Worm (Caenorhabditis elegans) whole organism, late embryonic: ENCODE results near the gene mccc-2.
A peak's percentile ranks its signal among the peaks of the same experiment; 100 is the strongest.

Experiments used
- C08G9.2 ChIP-seq: sonication (generic microtip); optimal IDR thresholded peaks from 2 replicates; lab custom pipeline; 2016; ENCODE audit warnings: mild to moderate bottlenecking, missing genetic modification characterization, moderate library complexity, missing compliant biosample characterization
- C38D4.7 ChIP-seq: fragments of 200-800 bp; sonication (Bioruptor generic); optimal IDR thresholded peaks from 2 replicates; lab custom pipeline; 2018; ENCODE audit warnings: mild to moderate bottlenecking, missing genetic modification characterization, moderate library complexity, missing compliant biosample characterization
- T23F11.4 ChIP-seq: fragments of 200-800 bp; sonication (Bioruptor generic); optimal IDR thresholded peaks from 2 replicates; lab custom pipeline; 2018; ENCODE audit warnings: mild to moderate bottlenecking, missing genetic modification characterization, missing compliant biosample characterization
- ahr-1 ChIP-seq: sonication (generic microtip); optimal IDR thresholded peaks from 2 replicates; lab custom pipeline; 2016; ENCODE audit warnings: missing genetic modification characterization, missing compliant biosample characterization
- ama-1 ChIP-seq: fragments of 150-350 bp; optimal IDR thresholded peaks from 2 replicates; lab custom pipeline; 2014
- ceh-18 ChIP-seq: sonication (generic microtip); optimal IDR thresholded peaks from 2 replicates; lab custom pipeline; 2016; ENCODE audit warnings: missing genetic modification characterization, missing compliant biosample characterization
- ceh-22 ChIP-seq: sonication (generic microtip); optimal IDR thresholded peaks from 2 replicates; lab custom pipeline; 2017; ENCODE audit warnings: missing biosample characterization, missing genetic modification characterization
- ceh-24 ChIP-seq: sonication (generic microtip); optimal IDR thresholded peaks from 2 replicates; lab custom pipeline; 2016; ENCODE audit warnings: mild to moderate bottlenecking, missing genetic modification characterization, missing compliant biosample characterization
- ceh-30 ChIP-seq: fragments of 150-350 bp; optimal IDR thresholded peaks from 2 replicates; lab custom pipeline; 2014; ENCODE audit warnings: missing biosample characterization, missing genetic modification characterization
- ceh-31 ChIP-seq: sonication (generic microtip); optimal IDR thresholded peaks from 2 replicates; lab custom pipeline; 2016; ENCODE audit warnings: missing genetic modification characterization, missing compliant biosample characterization
- ceh-45 ChIP-seq: fragments of 200-800 bp; sonication (Bioruptor generic); IDR thresholded peaks from 2 replicates; pipeline ENCODE4 v1.3.6; 2022; ENCODE audit warnings: missing genetic modification reagents, missing genetic modification characterization, missing compliant biosample characterization
- ceh-48 ChIP-seq: sonication (generic microtip); optimal IDR thresholded peaks from 2 replicates; lab custom pipeline; 2016; ENCODE audit warnings: missing genetic modification characterization, inconsistent platforms, missing compliant biosample characterization
- ceh-9 ChIP-seq: sonication (generic microtip); optimal IDR thresholded peaks from 2 replicates; lab custom pipeline; 2016; ENCODE audit warnings: mild to moderate bottlenecking, missing genetic modification characterization, inconsistent platforms, missing compliant biosample characterization
- che-1 ChIP-seq: sonication (generic microtip); optimal IDR thresholded peaks from 2 replicates; lab custom pipeline; 2016; ENCODE audit warnings: mild to moderate bottlenecking, missing genetic modification characterization, missing compliant biosample characterization
- dmd-4 ChIP-seq: sonication (generic microtip); optimal IDR thresholded peaks from 2 replicates; lab custom pipeline; 2016; ENCODE audit warnings: borderline replicate concordance, missing genetic modification characterization, missing compliant biosample characterization
- elt-4 ChIP-seq: sonication (generic microtip); optimal IDR thresholded peaks from 2 replicates; lab custom pipeline; 2016; ENCODE audit warnings: missing genetic modification characterization, missing compliant biosample characterization
- ets-4 ChIP-seq: sonication (generic microtip); optimal IDR thresholded peaks from 2 replicates; lab custom pipeline; 2016; ENCODE audit warnings: missing genetic modification characterization, missing compliant biosample characterization
- eyg-1 ChIP-seq: sonication (generic microtip); optimal IDR thresholded peaks from 2 replicates; lab custom pipeline; 2016; ENCODE audit warnings: missing genotype, missing genetic modification characterization, missing compliant biosample characterization
- hlh-15 ChIP-seq: sonication (generic microtip); optimal IDR thresholded peaks from 2 replicates; lab custom pipeline; 2016; ENCODE audit warnings: missing genetic modification characterization, missing compliant biosample characterization
- hlh-30 ChIP-seq: sonication (generic microtip); optimal IDR thresholded peaks from 2 replicates; lab custom pipeline; 2017; ENCODE audit warnings: antibody characterized with exemption, missing genetic modification characterization, missing compliant biosample characterization; ENCODE audit not compliant: insufficient read depth
- hlh-8 ChIP-seq: sonication (generic microtip); optimal IDR thresholded peaks from 2 replicates; lab custom pipeline; 2016; ENCODE audit warnings: missing genotype, missing genetic modification characterization, missing compliant biosample characterization
- lim-6 ChIP-seq: sonication (generic microtip); optimal IDR thresholded peaks from 2 replicates; lab custom pipeline; 2016; ENCODE audit warnings: missing genetic modification characterization, missing compliant biosample characterization
- lin-11 ChIP-seq: fragments of 200-800 bp; sonication (Bioruptor generic); optimal IDR thresholded peaks from 2 replicates; lab custom pipeline; 2018; ENCODE audit warnings: mild to moderate bottlenecking, missing genetic modification characterization, missing compliant biosample characterization
- mec-3 ChIP-seq: sonication (generic microtip); optimal IDR thresholded peaks from 2 replicates; lab custom pipeline; 2016; ENCODE audit warnings: borderline replicate concordance, missing genetic modification characterization, missing compliant biosample characterization
- npax-4 ChIP-seq: sonication (generic microtip); optimal IDR thresholded peaks from 2 replicates; lab custom pipeline; 2016; ENCODE audit warnings: missing genetic modification characterization, missing compliant biosample characterization
- pax-1 ChIP-seq: fragments of 150-350 bp; optimal IDR thresholded peaks from 2 replicates; lab custom pipeline; 2014; ENCODE audit warnings: missing biosample characterization, missing genetic modification characterization
- pros-1 ChIP-seq: fragments of 150-350 bp; optimal IDR thresholded peaks from 2 replicates; lab custom pipeline; 2014; ENCODE audit warnings: missing biosample characterization, missing genetic modification reagents, missing genetic modification characterization
- ref-2 ChIP-seq: sonication (generic microtip); optimal IDR thresholded peaks from 2 replicates; lab custom pipeline; 2016; ENCODE audit warnings: missing genetic modification characterization, missing compliant biosample characterization
- rnt-1 ChIP-seq: sonication (generic microtip); optimal IDR thresholded peaks from 2 replicates; lab custom pipeline; 2016; ENCODE audit warnings: missing genetic modification characterization, missing compliant biosample characterization
- sox-2 ChIP-seq: fragments of 200-800 bp; sonication (Bioruptor generic); IDR thresholded peaks from 2 replicates; pipeline ENCODE4 v1.3.6; 2022; ENCODE audit warnings: missing genetic modification reagents, missing genetic modification characterization, missing compliant biosample characterization
- syd-9 ChIP-seq: sonication (generic microtip); optimal IDR thresholded peaks from 2 replicates; lab custom pipeline; 2016; ENCODE audit warnings: mild to moderate bottlenecking, missing genetic modification characterization, moderate library complexity, missing compliant biosample characterization
- tbx-2 ChIP-seq: sonication (generic microtip); optimal IDR thresholded peaks from 2 replicates; lab custom pipeline; 2016; ENCODE audit warnings: missing genetic modification characterization, missing compliant biosample characterization
- unc-86 ChIP-seq: sonication (generic microtip); optimal IDR thresholded peaks from 2 replicates; lab custom pipeline; 2016; ENCODE audit warnings: missing genetic modification characterization, missing compliant biosample characterization
- zip-5 ChIP-seq: sonication (generic microtip); optimal IDR thresholded peaks from 2 replicates; lab custom pipeline; 2016; ENCODE audit warnings: missing genetic modification characterization, missing compliant biosample characterization
- ztf-16 ChIP-seq: sonication (generic microtip); optimal IDR thresholded peaks from 2 replicates; lab custom pipeline; 2017; ENCODE audit warnings: missing genetic modification characterization, missing compliant biosample characterization

Gene mccc-2

DNA sequence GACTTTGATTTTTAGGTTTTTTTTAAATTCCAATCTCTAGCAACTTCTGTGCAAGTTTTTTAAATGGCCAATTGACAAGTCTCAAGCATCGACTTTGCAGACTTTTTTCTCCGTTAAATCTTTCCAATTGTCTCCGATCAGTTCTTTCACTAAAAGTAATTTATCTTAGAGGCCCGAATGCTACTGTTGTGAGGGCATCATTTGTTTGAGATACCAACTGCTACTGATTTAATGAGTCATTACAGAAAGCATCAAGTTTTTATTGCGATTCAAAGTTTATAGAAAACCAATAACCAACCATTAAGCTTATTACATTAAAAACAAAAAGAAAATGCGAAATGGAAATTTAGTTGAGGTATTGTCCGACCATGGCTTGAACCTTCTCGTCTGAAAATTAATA, 9.0 kb downstream of the mccc-2 start:
- TF ChIP-seq lin-11 (tag; lab: Kevin White, UChicago): no peak
- peak; percentile 18 for TF ChIP-seq rnt-1 (tag; lab: Kevin White, UChicago)
- no peak for TF ChIP-seq hlh-15
- no peak for TF ChIP-seq ceh-31
- no peak for TF ChIP-seq ceh-48
- no peak for TF ChIP-seq sox-2 (GFP tag; lab: Robert Waterston, UW)
- no peak for TF ChIP-seq eyg-1
- TF ChIP-seq C38D4.7: no peak
- TF ChIP-seq mec-3 (tag; lab: Kevin White, UChicago): no peak
- peak; percentile 44 for TF ChIP-seq ama-1 (lab: Kevin White, UChicago)
- TF ChIP-seq ceh-30 (tag; lab: Kevin White, UChicago): no peak
- TF ChIP-seq C08G9.2: no peak
- no peak for TF ChIP-seq tbx-2 (tag; lab: Kevin White, UChicago)
- TF ChIP-seq ceh-45 (GFP tag; lab: Robert Waterston, UW): no peak
- TF ChIP-seq ceh-9 (tag; lab: Kevin White, UChicago): no peak
- no peak for TF ChIP-seq ceh-22 (tag; lab: Kevin White, UChicago)
- no peak for TF ChIP-seq npax-4

DNA sequence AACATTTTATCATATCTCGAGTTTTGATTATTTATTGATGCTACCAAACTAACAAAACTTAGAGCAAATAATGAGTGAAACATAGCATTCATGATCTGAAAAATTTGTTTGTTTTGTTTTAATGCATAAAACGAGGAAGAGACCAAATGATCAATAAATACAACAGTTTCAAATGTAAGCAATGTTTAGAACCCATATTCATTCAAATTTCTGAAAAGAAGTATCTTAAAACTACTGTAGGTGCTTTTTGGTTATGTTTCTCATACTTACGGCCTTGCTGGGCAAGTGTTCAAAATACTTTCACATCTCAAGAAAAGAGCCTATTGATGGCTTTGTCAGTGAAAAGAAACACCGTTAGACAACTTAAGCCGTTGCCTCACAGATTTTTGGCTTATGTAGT, 11.5 kb downstream of the mccc-2 start, which contains the start of gene F02A9.1:
Gene F02A9.1 (minus strand): TSS at position 101 of the 400 bp plus-strand sequence.
- TF ChIP-seq pros-1 (tag; lab: Kevin White, UChicago): no peak

DNA sequence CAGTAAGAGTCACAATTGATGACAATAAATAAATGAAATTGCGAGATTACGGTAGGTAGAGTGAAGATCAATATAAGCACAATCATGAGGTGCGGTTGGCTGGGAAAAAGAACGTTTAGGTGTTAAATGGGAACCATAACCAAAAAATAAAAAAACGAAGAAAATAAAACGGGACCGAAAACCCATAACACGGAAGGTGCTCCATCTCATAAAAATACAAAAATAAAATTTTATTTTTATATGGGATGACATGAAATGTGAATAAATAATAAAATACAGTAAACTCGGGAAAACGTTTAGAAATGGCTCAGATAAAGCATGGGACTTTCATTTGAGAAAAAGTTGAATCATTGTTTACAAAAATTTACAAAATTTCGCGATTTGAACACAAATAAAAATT, 13.6 kb downstream of the mccc-2 start, which contains the start of gene F02A9.7:
Gene F02A9.7 (minus strand): TSS at position 101 of the 400 bp plus-strand sequence.
- no peak for TF ChIP-seq zip-5 (tag; lab: Kevin White, UChicago)
- no peak for TF ChIP-seq ztf-16 (tag; lab: Kevin White, UChicago)
- no peak for TF ChIP-seq ceh-48
- TF ChIP-seq che-1 (tag; lab: Kevin White, UChicago): no peak
- TF ChIP-seq ref-2 (tag; lab: Kevin White, UChicago): no peak
- TF ChIP-seq rnt-1 (tag; lab: Kevin White, UChicago): no peak
- TF ChIP-seq syd-9 (tag; lab: Kevin White, UChicago): no peak
- TF ChIP-seq ets-4 (tag; lab: Kevin White, UChicago): no peak
- TF ChIP-seq hlh-30 (tag; lab: Kevin White, UChicago): no peak
- no peak for TF ChIP-seq ceh-30 (tag; lab: Kevin White, UChicago)
- no peak for TF ChIP-seq elt-4 (tag; lab: Kevin White, UChicago)
- TF ChIP-seq lim-6 (tag; lab: Kevin White, UChicago): no peak

DNA sequence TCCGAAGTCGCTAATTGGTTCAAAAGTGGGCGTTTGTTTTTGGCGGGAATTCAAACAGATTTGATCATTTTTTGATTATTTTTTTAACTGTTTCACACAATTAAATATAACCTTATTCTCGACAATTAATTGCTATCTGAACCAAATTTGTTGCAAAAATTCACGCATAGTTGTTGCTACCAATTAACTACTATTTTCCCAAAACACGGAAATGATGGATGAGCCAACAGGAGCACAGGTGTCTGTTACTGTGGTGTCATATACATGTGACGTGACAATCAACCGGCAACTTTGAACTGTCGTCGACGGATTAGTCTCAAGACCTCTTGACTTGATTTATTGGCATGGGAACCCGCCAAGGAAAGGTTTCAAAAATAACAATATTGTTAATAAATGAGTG, 16.5 kb downstream of the mccc-2 start:
- TF ChIP-seq ets-4 (tag; lab: Kevin White, UChicago) (no peak), hlh-8 (tag; lab: Kevin White, UChicago) (no peak), ceh-18 (no peak), dmd-4 (tag; lab: Kevin White, UChicago) (no peak), ztf-16 (tag; lab: Kevin White, UChicago) (no peak), syd-9 (tag; lab: Kevin White, UChicago) (no peak)
- TF ChIP-seq, all 69 proteins: peak for 0

DNA sequence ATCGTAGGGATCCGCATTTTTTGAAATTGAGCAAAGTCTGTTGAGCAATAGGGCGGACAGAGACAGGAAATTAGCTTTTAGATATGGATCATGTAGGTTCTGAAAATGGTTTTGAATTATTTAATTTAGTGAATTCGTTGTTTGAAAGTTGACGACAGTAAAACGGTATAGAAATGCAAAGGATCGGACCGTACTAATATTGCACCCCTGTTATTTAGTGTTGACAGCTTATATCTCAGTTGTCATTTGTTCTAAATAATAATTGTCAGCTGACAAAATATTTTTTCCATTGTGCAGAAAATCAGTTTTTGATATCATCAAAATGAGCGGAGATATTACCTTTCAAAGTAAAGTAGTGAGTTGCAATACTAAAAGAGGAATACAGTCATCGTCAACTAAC, 17.8 kb downstream of the mccc-2 start, which contains the start of gene lin-12:
Gene lin-12 (minus strand): TSS at position 101 of the 400 bp plus-strand sequence.
- TF ChIP-seq pax-1 (tag; lab: Kevin White, UChicago) (no peak), syd-9 (tag; lab: Kevin White, UChicago) (no peak), unc-86 (tag; lab: Kevin White, UChicago) (no peak), ceh-24 (tag; lab: Kevin White, UChicago) (no peak), elt-4 (tag; lab: Kevin White, UChicago) (no peak), T23F11.4 (GFP tag; lab: Kevin White, UChicago) (no peak), ref-2 (tag; lab: Kevin White, UChicago) (no peak), ceh-31 (no peak), dmd-4 (tag; lab: Kevin White, UChicago) (no peak), ceh-30 (tag; lab: Kevin White, UChicago) (no peak), ahr-1 (no peak)
